Fruit fly (Drosophila melanogaster) whole organism, wandering third instar larva: ENCODE measurements around the gene CG9917.
A peak's percentile ranks its signal among the peaks of the same experiment; 100 is the strongest.

ENCODE experiments used
- Abd-B ChIP-seq: fragments of >200 bp; optimal IDR thresholded peaks from 2 replicates; lab custom pipeline; 2017; ENCODE audit warnings: missing biosample characterization, missing genetic modification characterization
- CG32264 ChIP-seq: fragments of 200-800 bp; sonication (Bioruptor generic); optimal IDR thresholded peaks from 2 replicates; lab custom pipeline; 2016; ENCODE audit warnings: missing biosample characterization, missing genetic modification characterization
- CG9705 ChIP-seq: fragments of 200-800 bp; sonication (Bioruptor generic); optimal IDR thresholded peaks from 2 replicates; lab custom pipeline; 2018; ENCODE audit warnings: missing biosample characterization, mild to moderate bottlenecking, missing genetic modification characterization
- CrebA ChIP-seq: fragments of 200-800 bp; sonication (Bioruptor generic); optimal IDR thresholded peaks from 2 replicates; lab custom pipeline; 2016; ENCODE audit warnings: missing biosample characterization, mild to moderate bottlenecking, missing genetic modification characterization, borderline replicate concordance
- Dfd ChIP-seq: fragments of >200 bp; optimal IDR thresholded peaks from 2 replicates; lab custom pipeline; 2017; ENCODE audit warnings: missing biosample characterization, missing genetic modification characterization
- Dif ChIP-seq: fragments of 200-275, 200-300 bp; sonication (Bioruptor generic); optimal IDR thresholded peaks from 2 replicates; lab custom pipeline; 2018; ENCODE audit warnings: missing biosample characterization, missing genetic modification characterization; ENCODE audit not compliant: partially characterized antibody
- GATAd ChIP-seq: sonication (Bioruptor generic); optimal IDR thresholded peaks from 2 replicates; lab custom pipeline; 2016; ENCODE audit warnings: missing biosample characterization, missing genetic modification characterization
- HLH106 ChIP-seq: fragments of 200-800 bp; optimal IDR thresholded peaks from 3 replicates; lab custom pipeline; 2019; ENCODE audit warnings: missing biosample characterization, mild to moderate bottlenecking, missing genetic modification characterization, moderate library complexity
- Hnf4 ChIP-seq: fragments of 200-800 bp; sonication (Bioruptor generic); optimal IDR thresholded peaks from 2 replicates; lab custom pipeline; 2016; ENCODE audit warnings: missing biosample characterization, mild to moderate bottlenecking, missing genetic modification characterization
- Hr78 ChIP-seq: fragments of >200 bp; optimal IDR thresholded peaks from 2 replicates; lab custom pipeline; 2017; ENCODE audit warnings: missing biosample characterization, missing genetic modification characterization
- Hr83 ChIP-seq: fragments of 200-300 bp; sonication (Bioruptor generic); optimal IDR thresholded peaks from 2 replicates; lab custom pipeline; 2016; ENCODE audit warnings: missing biosample characterization, mild to moderate bottlenecking, missing genetic modification characterization, moderate library complexity; ENCODE audit not compliant: poor library complexity, severe bottlenecking
- Jra ChIP-seq: sonication (Bioruptor generic); optimal IDR thresholded peaks from 2 replicates; lab custom pipeline; 2016; ENCODE audit warnings: missing biosample characterization, missing genetic modification characterization
- Mio ChIP-seq: sonication (Bioruptor generic); optimal IDR thresholded peaks from 2 replicates; lab custom pipeline; 2016; ENCODE audit warnings: missing biosample characterization, missing genetic modification characterization
- Myc ChIP-seq: fragments of >200 bp; optimal IDR thresholded peaks from 2 replicates; lab custom pipeline; 2017
- N ChIP-seq: fragments of >200 bp; optimal IDR thresholded peaks from 2 replicates; lab custom pipeline; 2018; ENCODE audit warnings: missing biosample characterization, missing external identifiers, missing genetic modification characterization
- OdsH ChIP-seq: fragments of 200-800 bp; sonication (Bioruptor generic); optimal IDR thresholded peaks from 2 replicates; lab custom pipeline; 2016; ENCODE audit warnings: missing biosample characterization, mild to moderate bottlenecking, missing genetic modification characterization
- Rel ChIP-seq, 2 experiments: fragments of 200-800 bp; sonication (Bioruptor generic) in 1 of 2; optimal IDR thresholded peaks; 2 replicates in 1 of 2; 3 replicates in 1 of 2; lab custom pipeline; 2016 to 2019; ENCODE audit warnings: mild to moderate bottlenecking in 2 of 2, missing biosample characterization in 2 of 2, missing genetic modification characterization in 2 of 2, moderate library complexity in 1 of 2
- Sp1 ChIP-seq: fragments of 200-800 bp; sonication (Bioruptor generic); optimal IDR thresholded peaks from 3 replicates; lab custom pipeline; 2019; ENCODE audit warnings: missing biosample characterization, mild to moderate bottlenecking, missing genetic modification characterization, moderate library complexity
- Vsx2 ChIP-seq: fragments of 200-300, 225-300 bp; sonication (Bioruptor generic); optimal IDR thresholded peaks from 2 replicates; lab custom pipeline; 2018; ENCODE audit warnings: missing biosample characterization, missing genetic modification characterization; ENCODE audit not compliant: partially characterized antibody
- br ChIP-seq: fragments of 200-800 bp; sonication (Bioruptor generic); optimal IDR thresholded peaks from 2 replicates; lab custom pipeline; 2016; ENCODE audit warnings: missing biosample characterization, missing genetic modification characterization
- brk ChIP-seq: fragments of 200-800 bp; sonication (Bioruptor generic); optimal IDR thresholded peaks from 2 replicates; lab custom pipeline; 2016; ENCODE audit warnings: missing biosample characterization, mild to moderate bottlenecking, missing genetic modification characterization
- dl ChIP-seq, 2 experiments: fragments of 175-275, 200-275 bp in 1 of 2; fragments of 200-275 bp in 1 of 2; sonication (Bioruptor generic); optimal IDR thresholded peaks; lab custom pipeline; 2018; ENCODE audit warnings: mild to moderate bottlenecking in 2 of 2, missing biosample characterization in 2 of 2, missing genetic modification characterization in 2 of 2, moderate library complexity in 2 of 2; ENCODE audit not compliant: partially characterized antibody in 2 of 2, insufficient read depth in 1 of 2
- dmrt93B ChIP-seq: fragments of 200-800 bp; sonication (Bioruptor generic); optimal IDR thresholded peaks from 2 replicates; lab custom pipeline; 2018; ENCODE audit warnings: missing biosample characterization, mild to moderate bottlenecking, missing genetic modification characterization
- dsf ChIP-seq: sonication (Bioruptor generic); optimal IDR thresholded peaks from 2 replicates; lab custom pipeline; 2016; ENCODE audit warnings: missing biosample characterization, missing genetic modification characterization, borderline replicate concordance
- ey ChIP-seq: fragments of 200-800 bp; sonication (Bioruptor generic); optimal IDR thresholded peaks from 2 replicates; lab custom pipeline; 2016; ENCODE audit warnings: missing biosample characterization, missing genetic modification characterization
- foxo ChIP-seq, 2 experiments: fragments of 200-800 bp; sonication (Bioruptor generic); optimal IDR thresholded peaks; 2 replicates in 1 of 2; 3 replicates in 1 of 2; lab custom pipeline; 2016 to 2017; ENCODE audit warnings: missing biosample characterization in 2 of 2, missing genetic modification characterization in 2 of 2
- fru ChIP-seq: fragments of 200-800 bp; sonication (Bioruptor generic); optimal IDR thresholded peaks from 3 replicates; lab custom pipeline; 2016; ENCODE audit warnings: missing biosample characterization, mild to moderate bottlenecking, missing genetic modification characterization
- h ChIP-seq: fragments of 200-800 bp; sonication (Bioruptor generic); optimal IDR thresholded peaks from 3 replicates; lab custom pipeline; 2016; ENCODE audit warnings: missing biosample characterization, mild to moderate bottlenecking, missing genetic modification characterization
- jim ChIP-seq: fragments of 175-275, 200-325 bp; sonication (Bioruptor generic); optimal IDR thresholded peaks from 2 replicates; lab custom pipeline; 2016; ENCODE audit warnings: missing biosample characterization, mild to moderate bottlenecking, missing genetic modification characterization
- lola ChIP-seq: fragments of >200 bp; optimal IDR thresholded peaks from 2 replicates; lab custom pipeline; 2017; ENCODE audit warnings: missing biosample characterization, missing genetic modification characterization
- pan ChIP-seq: fragments of >200 bp; optimal IDR thresholded peaks from 2 replicates; lab custom pipeline; 2017
- psq ChIP-seq: fragments of 200-800 bp; sonication (Bioruptor generic); optimal IDR thresholded peaks from 3 replicates; lab custom pipeline; 2017; ENCODE audit warnings: missing biosample characterization, mild to moderate bottlenecking, missing genetic modification characterization, moderate library complexity
- rgr ChIP-seq: fragments of 200-800 bp; sonication (Bioruptor generic); optimal IDR thresholded peaks from 3 replicates; lab custom pipeline; 2016; ENCODE audit warnings: missing biosample characterization, mild to moderate bottlenecking, missing genetic modification characterization
- sage ChIP-seq: fragments of 200-800 bp; sonication (Bioruptor generic); optimal IDR thresholded peaks from 2 replicates; lab custom pipeline; 2016; ENCODE audit warnings: missing biosample characterization, mild to moderate bottlenecking, missing genetic modification characterization
- sv ChIP-seq: fragments of 200-800 bp; sonication (Bioruptor generic); optimal IDR thresholded peaks from 3 replicates; lab custom pipeline; 2016; ENCODE audit warnings: missing biosample characterization, missing genetic modification characterization
- tai ChIP-seq: sonication (Bioruptor generic); optimal IDR thresholded peaks from 2 replicates; lab custom pipeline; 2016; ENCODE audit warnings: missing biosample characterization, missing genetic modification characterization
- usp ChIP-seq: fragments of >200 bp; optimal IDR thresholded peaks from 2 replicates; lab custom pipeline; 2017; ENCODE audit warnings: missing biosample characterization, missing genetic modification characterization
- woc ChIP-seq: sonication (Bioruptor generic); optimal IDR thresholded peaks from 2 replicates; lab custom pipeline; 2016; ENCODE audit warnings: missing biosample characterization, mild to moderate bottlenecking, missing genetic modification characterization

CG9917 gene

DNA sequence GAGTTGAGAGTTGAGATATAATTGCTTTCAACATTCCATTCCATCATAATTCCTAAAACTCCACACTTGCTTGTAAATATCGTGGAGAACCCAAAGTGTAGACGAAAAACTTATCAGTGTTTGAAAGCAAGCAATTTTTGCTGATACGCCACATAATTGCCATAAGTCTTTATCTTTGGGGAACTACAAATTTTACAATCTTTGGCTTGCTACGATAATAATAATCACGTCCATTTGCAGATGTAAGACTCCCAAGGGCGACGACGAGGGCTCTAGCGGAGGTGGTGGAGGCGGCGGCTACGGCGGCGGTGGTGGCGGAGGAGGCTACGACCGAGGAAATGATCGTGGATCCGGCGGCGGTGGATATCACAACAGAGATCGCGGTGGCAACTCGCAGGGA lies 30.4 kb downstream of the CG9917 start:
- TF ChIP-seq psq = no peak
- no peak for TF ChIP-seq CG9705 (GFP tag; lab: Kevin White, UChicago)
- TF ChIP-seq usp (GFP tag; lab: Kevin White, UChicago) = no peak
- TF ChIP-seq CG32264 = no peak
- no peak for TF ChIP-seq ey (GFP tag; lab: Kevin White, UChicago)
- no peak for TF ChIP-seq Rel (GFP tag; optimal IDR thresholded peaks at IDR 0.05; lab: Kevin White, UChicago)
- peak; percentile 56 for TF ChIP-seq Rel (tag; optimal IDR thresholded peaks at IDR 0.05; lab: Kevin White, UChicago)
- TF ChIP-seq Vsx2 (GFP tag; lab: Kevin White, UChicago) = no peak

- TF ChIP-seq woc = no peak
- TF ChIP-seq rgr (GFP tag; lab: Kevin White, UChicago) = no peak
- TF ChIP-seq jim = no peak
- no peak for TF ChIP-seq CG32264
- no peak for TF ChIP-seq CrebA
- TF ChIP-seq Abd-B (GFP tag; lab: Kevin White, UChicago) = no peak
- TF ChIP-seq dmrt93B = no peak
- no peak for TF ChIP-seq Jra
- TF ChIP-seq dsf (GFP tag; lab: Kevin White, UChicago) = no peak
- TF ChIP-seq sv (GFP tag; lab: Kevin White, UChicago) = no peak
- TF ChIP-seq ey (GFP tag; lab: Kevin White, UChicago) = no peak
- no peak for TF ChIP-seq Hr78 (GFP tag; lab: Kevin White, UChicago)
- no peak for TF ChIP-seq Hr83 (GFP tag; lab: Kevin White, UChicago)
- TF ChIP-seq CG9705 (GFP tag; lab: Kevin White, UChicago) = no peak
- TF ChIP-seq Mio (GFP tag; lab: Kevin White, UChicago) = no peak
- no peak for TF ChIP-seq dl (GFP tag; optimal IDR thresholded peaks at IDR 0.05; lab: Kevin White, UChicago; ENCODE audit: insufficient read depth in 1 of 2, partially characterized antibody in 2 of 2)
- no peak for TF ChIP-seq brk (GFP tag; lab: Kevin White, UChicago)
- no peak for TF ChIP-seq GATAd (GFP tag; lab: Kevin White, UChicago)
Observed at dm6 chrX:16288999-16289398, 34.0 kb downstream of the CG9917 start.

DNA sequence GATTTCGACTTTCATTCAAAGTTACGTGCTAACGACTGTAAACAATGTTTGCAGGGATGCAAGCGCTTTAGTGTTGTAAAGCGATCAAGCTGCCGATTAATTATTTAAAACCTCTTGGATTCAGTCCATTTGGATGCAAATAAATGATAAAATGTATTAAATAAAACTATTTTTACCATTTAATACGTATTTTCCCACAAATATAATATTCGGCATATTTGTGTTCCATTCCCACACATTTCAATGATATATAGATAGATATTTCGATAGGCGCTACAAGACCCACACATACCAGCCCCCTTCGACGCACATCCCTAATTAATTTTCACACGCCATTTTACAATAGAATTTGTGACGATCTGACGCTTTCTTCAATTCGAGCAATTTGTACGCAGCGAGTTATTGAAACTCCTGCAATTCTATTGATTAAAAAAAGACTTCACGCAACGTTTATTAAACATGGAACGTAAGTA lies 34.5 kb downstream of the CG9917 start, which contains the start of the genes CG32576 and caz:
Gene CG32576, minus strand, starts transcription at position 42 of the 473 bp plus-strand sequence.
Gene caz, plus strand, starts transcription at position 319 of the 473 bp plus-strand sequence.
- TF ChIP-seq sage (GFP tag; lab: Kevin White, UChicago) = peak; percentile 41
- TF ChIP-seq woc = peak; percentile 8
- no peak for TF ChIP-seq CG32264
- TF ChIP-seq h (GFP tag; lab: Kevin White, UChicago) = peak; percentile 67
- TF ChIP-seq dmrt93B = no peak
- peak; percentile 49 for TF ChIP-seq GATAd (GFP tag; lab: Kevin White, UChicago)
- peak; percentile 52 for TF ChIP-seq HLH106 (tag; lab: Kevin White, UChicago)
- TF ChIP-seq brk (GFP tag; lab: Kevin White, UChicago) = peak; percentile 33
- peak; percentile 47 for TF ChIP-seq psq
- peak; percentile 63 for TF ChIP-seq Hnf4 (GFP tag; lab: Kevin White, UChicago)
- no peak for TF ChIP-seq N
- peak; percentile 13 for TF ChIP-seq Myc
- TF ChIP-seq CG9705 (GFP tag; lab: Kevin White, UChicago) = peak; percentile 40
- TF ChIP-seq lola (GFP tag; lab: Kevin White, UChicago) = no peak
- TF ChIP-seq usp (GFP tag; lab: Kevin White, UChicago) = no peak
- TF ChIP-seq jim = no peak
- TF ChIP-seq foxo (GFP tag; optimal IDR thresholded peaks at IDR 0.05; lab: Kevin White, UChicago) = peak in 1 of 2 experiments; percentile 60
- no peak for TF ChIP-seq Rel (GFP tag; optimal IDR thresholded peaks at IDR 0.05; lab: Kevin White, UChicago)
- TF ChIP-seq Rel (tag; optimal IDR thresholded peaks at IDR 0.05; lab: Kevin White, UChicago) = peak; percentile 25
- TF ChIP-seq dsf (GFP tag; lab: Kevin White, UChicago) = peak; percentile 5
- TF ChIP-seq Vsx2 (GFP tag; lab: Kevin White, UChicago) = no peak
- TF ChIP-seq tai = peak; percentile 72
- no peak for TF ChIP-seq ey (GFP tag; lab: Kevin White, UChicago)
- no peak for TF ChIP-seq Mio (GFP tag; lab: Kevin White, UChicago)
- peak; percentile 29 for TF ChIP-seq Jra
- TF ChIP-seq rgr (GFP tag; lab: Kevin White, UChicago) = peak; percentile 59
- peak; percentile 48 for TF ChIP-seq Sp1 (GFP tag; lab: Kevin White, UChicago)
- no peak for TF ChIP-seq fru (GFP tag; lab: Kevin White, UChicago)
- no peak for TF ChIP-seq sv (GFP tag; lab: Kevin White, UChicago)
- no peak for TF ChIP-seq dl (GFP tag; optimal IDR thresholded peaks at IDR 0.05; lab: Kevin White, UChicago; ENCODE audit: insufficient read depth in 1 of 2, partially characterized antibody in 2 of 2)
- TF ChIP-seq Hr78 (GFP tag; lab: Kevin White, UChicago) = no peak
- TF ChIP-seq Dfd = no peak
- TF ChIP-seq OdsH (GFP tag; lab: Kevin White, UChicago) = peak; percentile 50
- no peak for TF ChIP-seq Dif (GFP tag; lab: Kevin White, UChicago)
- no peak for TF ChIP-seq Abd-B (GFP tag; lab: Kevin White, UChicago)
- TF ChIP-seq br (GFP tag; lab: Kevin White, UChicago) = peak; percentile 41
- no peak for TF ChIP-seq CrebA
- no peak for TF ChIP-seq pan (lab: Kevin White, UChicago)
- TF ChIP-seq Hr83 (GFP tag; lab: Kevin White, UChicago) = no peak
